Fruit fly (Drosophila melanogaster) whole organism, wandering third instar larva: ENCODE measurements around the gene CG12009.

Experiments
- Abd-B ChIP-seq: fragments of >200 bp; optimal IDR thresholded peaks from 2 replicates; lab custom pipeline; 2017; ENCODE audit warnings: missing biosample characterization, missing genetic modification characterization
- HLH106 ChIP-seq: fragments of 200-800 bp; optimal IDR thresholded peaks from 3 replicates; lab custom pipeline; 2019; ENCODE audit warnings: missing biosample characterization, mild to moderate bottlenecking, missing genetic modification characterization, moderate library complexity
- Myc ChIP-seq: fragments of >200 bp; optimal IDR thresholded peaks from 2 replicates; lab custom pipeline; 2017
- Sp1 ChIP-seq: fragments of 200-800 bp; sonication (Bioruptor generic); optimal IDR thresholded peaks from 3 replicates; lab custom pipeline; 2019; ENCODE audit warnings: missing biosample characterization, mild to moderate bottlenecking, missing genetic modification characterization, moderate library complexity
- br ChIP-seq: fragments of 200-800 bp; sonication (Bioruptor generic); optimal IDR thresholded peaks from 2 replicates; lab custom pipeline; 2016; ENCODE audit warnings: missing biosample characterization, missing genetic modification characterization
- foxo ChIP-seq, 2 experiments: fragments of 200-800 bp; sonication (Bioruptor generic); optimal IDR thresholded peaks; 2 replicates in 1 of 2; 3 replicates in 1 of 2; lab custom pipeline; 2016 to 2017; ENCODE audit warnings: missing biosample characterization in 2 of 2, missing genetic modification characterization in 2 of 2
- h ChIP-seq: fragments of 200-800 bp; sonication (Bioruptor generic); optimal IDR thresholded peaks from 3 replicates; lab custom pipeline; 2016; ENCODE audit warnings: missing biosample characterization, mild to moderate bottlenecking, missing genetic modification characterization
- lola ChIP-seq: fragments of >200 bp; optimal IDR thresholded peaks from 2 replicates; lab custom pipeline; 2017; ENCODE audit warnings: missing biosample characterization, missing genetic modification characterization
- psq ChIP-seq: fragments of 200-800 bp; sonication (Bioruptor generic); optimal IDR thresholded peaks from 3 replicates; lab custom pipeline; 2017; ENCODE audit warnings: missing biosample characterization, mild to moderate bottlenecking, missing genetic modification characterization, moderate library complexity
- rgr ChIP-seq: fragments of 200-800 bp; sonication (Bioruptor generic); optimal IDR thresholded peaks from 3 replicates; lab custom pipeline; 2016; ENCODE audit warnings: missing biosample characterization, mild to moderate bottlenecking, missing genetic modification characterization
- sv ChIP-seq: fragments of 200-800 bp; sonication (Bioruptor generic); optimal IDR thresholded peaks from 3 replicates; lab custom pipeline; 2016; ENCODE audit warnings: missing biosample characterization, missing genetic modification characterization
- usp ChIP-seq: fragments of >200 bp; optimal IDR thresholded peaks from 2 replicates; lab custom pipeline; 2017; ENCODE audit warnings: missing biosample characterization, missing genetic modification characterization

DNA sequence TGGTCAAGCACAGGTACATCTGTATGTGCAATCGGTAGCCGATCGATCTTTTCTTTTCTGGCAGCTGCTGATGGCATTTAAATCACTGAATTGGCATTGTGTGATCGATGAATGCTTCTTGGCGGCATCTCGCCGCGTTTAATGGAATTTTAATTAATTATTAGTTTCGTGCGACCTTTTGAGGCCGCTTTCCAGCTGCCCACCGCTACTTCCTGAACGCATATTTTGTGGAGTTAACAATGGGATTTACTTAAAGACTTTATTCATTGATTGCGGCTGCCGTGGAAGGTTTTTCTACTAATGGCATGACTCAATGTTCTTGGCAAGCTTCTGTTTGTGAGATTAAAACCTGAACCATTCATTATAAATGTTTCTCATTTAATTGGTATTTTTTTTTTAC, 29.6 kb upstream of the CG12009 start:
- TF ChIP-seq usp (GFP tag; lab: Kevin White, UChicago) (no peak), psq (GFP tag; lab: Kevin White, UChicago) (no peak), br (no peak), rgr (GFP tag; lab: Kevin White, UChicago) (no peak), Abd-B (GFP tag; lab: Kevin White, UChicago) (no peak), sv (GFP tag; lab: Kevin White, UChicago) (no peak), HLH106 (tag; lab: Kevin White, UChicago) (no peak), Sp1 (no peak), h (no peak), lola (no peak), foxo (GFP tag; optimal IDR thresholded peaks at IDR 0.05; lab: Kevin White, UChicago) (no peak), Myc (no peak)
